Worm (Caenorhabditis elegans) whole organism, early embryonic: ENCODE results near the gene cul-4.

Experiments used
- F13C5.2 ChIP-seq: sonication (generic microtip); optimal IDR thresholded peaks from 2 replicates; lab custom pipeline; 2017; ENCODE audit warnings: mild to moderate bottlenecking, missing genetic modification characterization, inconsistent platforms, missing compliant biosample characterization
- ama-1 ChIP-seq: fragments of 150-350 bp; optimal IDR thresholded peaks from 2 replicates; lab custom pipeline; 2014
- ceh-13 ChIP-seq: fragments of 200-800 bp; sonication (Bioruptor generic); optimal IDR thresholded peaks from 2 replicates; lab custom pipeline; 2018; ENCODE audit warnings: mild to moderate bottlenecking, missing genetic modification characterization, missing compliant biosample characterization
- flt-1 ChIP-seq: fragments of 200-800 bp; sonication (Bioruptor generic); IDR thresholded peaks from 2 replicates; pipeline ENCODE4 v1.3.6; 2022; ENCODE audit warnings: missing genetic modification characterization, missing compliant biosample characterization
- hmbx-1 ChIP-seq: sonication (generic microtip); optimal IDR thresholded peaks from 2 replicates; lab custom pipeline; 2016; ENCODE audit warnings: mild to moderate bottlenecking, missing genetic modification characterization, missing compliant biosample characterization
- hmg-4 ChIP-seq: fragments of 200-800 bp; sonication (Bioruptor generic); optimal IDR thresholded peaks from 2 replicates; lab custom pipeline; 2018; ENCODE audit warnings: mild to moderate bottlenecking, missing genetic modification characterization, missing compliant biosample characterization
- hnd-1 ChIP-seq: sonication (generic microtip); optimal IDR thresholded peaks from 2 replicates; lab custom pipeline; 2016; ENCODE audit warnings: missing genetic modification characterization, missing compliant biosample characterization
- scrt-1 ChIP-seq: fragments of 200-800 bp; sonication (Bioruptor generic); IDR thresholded peaks from 2 replicates; pipeline ENCODE4 v1.3.6; 2022; ENCODE audit warnings: missing genetic modification characterization, missing compliant biosample characterization

DNA sequence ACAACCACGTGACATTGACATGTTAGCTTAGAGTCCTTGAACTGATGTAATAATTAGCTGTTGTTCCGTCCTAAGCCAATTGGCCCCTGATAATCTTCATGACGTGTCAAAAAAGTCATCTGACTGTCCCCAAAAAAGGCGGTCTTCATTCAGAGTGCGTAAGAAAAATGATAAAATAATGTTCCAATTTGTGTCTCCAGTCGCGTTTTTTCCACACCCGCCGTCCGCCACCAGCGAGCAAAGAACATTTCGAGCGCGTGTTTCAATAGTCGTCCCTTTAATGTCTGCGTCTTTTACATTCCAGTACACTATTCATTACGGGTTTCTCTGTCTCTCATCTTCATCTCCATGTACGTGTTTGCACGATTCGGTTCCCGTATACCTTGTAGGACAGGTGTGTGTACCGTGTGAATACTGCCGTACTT lies 35.6 kb downstream of the cul-4 start:
- no peak for TF ChIP-seq F13C5.2 (tag; lab: Kevin White, UChicago)
- no peak for TF ChIP-seq ama-1
- no peak for TF ChIP-seq flt-1 (GFP tag; lab: Robert Waterston, UW)
- TF ChIP-seq scrt-1 (GFP tag; lab: Robert Waterston, UW), result no peak
- TF ChIP-seq hmg-4 (GFP tag; lab: Kevin White, UChicago), result no peak
- no peak for TF ChIP-seq hnd-1
- no peak for TF ChIP-seq hmbx-1 (tag; lab: Kevin White, UChicago)
- no peak for TF ChIP-seq ceh-13 (GFP tag; lab: Kevin White, UChicago)
